Worm (Caenorhabditis elegans) whole organism, young adult: ENCODE data around the gene D1086.6.
"Not testable (repeated sequence)": the region's sequence is repeated elsewhere in the genome, so short reads cannot be mapped to it uniquely, and the experiment has no call there.

ENCODE experiments used
- C06A6.2 ChIP-seq: fragments of 200-800 bp; sonication (Bioruptor generic); conservative IDR thresholded peaks from 2 replicates; pipeline ENCODE4 v1.3.6; 2022; ENCODE audit warnings: missing genetic modification characterization, missing compliant biosample characterization
- D2030.7 ChIP-seq: fragments of 200-800 bp; sonication (Bioruptor generic); IDR thresholded peaks from 2 replicates; pipeline ENCODE4 v1.3.6; 2022; ENCODE audit warnings: missing genetic modification reagents, missing genetic modification characterization, missing compliant biosample characterization
- F22D6.2 ChIP-seq: sonication (generic microtip); optimal IDR thresholded peaks from 2 replicates; lab custom pipeline; 2016; ENCODE audit warnings: mild to moderate bottlenecking, missing genetic modification characterization, missing compliant biosample characterization
- F37B4.10 ChIP-seq: fragments of 200-800 bp; sonication (Bioruptor generic); IDR thresholded peaks from 2 replicates; pipeline ENCODE4 v1.3.6; 2022; ENCODE audit warnings: missing genetic modification characterization, missing compliant biosample characterization
- F39B2.1 ChIP-seq: fragments of 200-800 bp; sonication (Bioruptor generic); IDR thresholded peaks from 2 replicates; pipeline ENCODE4 v1.3.6; 2022; ENCODE audit warnings: missing genetic modification reagents, missing genetic modification characterization, missing compliant biosample characterization
- F57A8.1 ChIP-seq: fragments of 200-800 bp; sonication (Bioruptor generic); optimal IDR thresholded peaks from 2 replicates; lab custom pipeline; 2018; ENCODE audit warnings: mild to moderate bottlenecking, missing genetic modification characterization, moderate library complexity, missing compliant biosample characterization
- Y56A3A.18 ChIP-seq: fragments of 200-800 bp; sonication (Bioruptor generic); IDR thresholded peaks from 2 replicates; pipeline ENCODE4 v1.3.6; 2022; ENCODE audit warnings: missing genetic modification reagents, missing genetic modification characterization, missing compliant biosample characterization
- Y79H2A.3 ChIP-seq: fragments of 200-800 bp; sonication (Bioruptor generic); conservative IDR thresholded peaks from 2 replicates; pipeline ENCODE4 v1.3.6; 2022; ENCODE audit warnings: missing genetic modification reagents, missing genetic modification characterization, missing compliant biosample characterization
- Y95B8A.8 ChIP-seq: fragments of 200-800 bp; sonication (Bioruptor generic); IDR thresholded peaks from 2 replicates; pipeline ENCODE4 v1.3.6; 2022; ENCODE audit warnings: missing genetic modification reagents, missing genetic modification characterization, missing compliant biosample characterization
- ZK185.1 ChIP-seq: sonication (generic microtip); optimal IDR thresholded peaks from 2 replicates; lab custom pipeline; 2016; ENCODE audit warnings: mild to moderate bottlenecking, missing genetic modification characterization, missing compliant biosample characterization; ENCODE audit not compliant: poor library complexity, severe bottlenecking
- aptf-2 ChIP-seq: fragments of 200-800 bp; sonication (Bioruptor generic); conservative IDR thresholded peaks from 2 replicates; pipeline ENCODE4 v1.3.6; 2022; ENCODE audit warnings: missing genetic modification reagents, missing genetic modification characterization, missing compliant biosample characterization
- aptf-3 ChIP-seq: fragments of 200-800 bp; sonication (Bioruptor generic); IDR thresholded peaks from 2 replicates; pipeline ENCODE4 v1.3.6; 2022; ENCODE audit warnings: missing genetic modification characterization, missing compliant biosample characterization
- attf-3 ChIP-seq: fragments of 200-800 bp; sonication (Bioruptor generic); conservative IDR thresholded peaks from 2 replicates; pipeline ENCODE4 v1.3.6; 2022; ENCODE audit warnings: missing genetic modification reagents, missing genetic modification characterization, missing compliant biosample characterization
- attf-5 ChIP-seq: fragments of 200-800 bp; sonication (Bioruptor generic); optimal IDR thresholded peaks from 2 replicates; lab custom pipeline; 2018; ENCODE audit warnings: mild to moderate bottlenecking, missing genetic modification characterization, missing compliant biosample characterization
- attf-6 ChIP-seq: fragments of 200-800 bp; sonication (Bioruptor generic); IDR thresholded peaks from 2 replicates; pipeline ENCODE4 v1.3.6; 2022; ENCODE audit warnings: missing genetic modification reagents, missing genetic modification characterization, missing compliant biosample characterization
- ceh-100 ChIP-seq: fragments of 200-800 bp; sonication (Bioruptor generic); IDR thresholded peaks from 2 replicates; pipeline ENCODE4 v1.3.6; 2022; ENCODE audit warnings: missing genetic modification reagents, missing genetic modification characterization, missing compliant biosample characterization
- ceh-91 ChIP-seq: fragments of 200-800 bp; sonication (Bioruptor generic); IDR thresholded peaks from 2 replicates; pipeline ENCODE4 v1.3.6; 2022; ENCODE audit warnings: missing genetic modification reagents, missing genetic modification characterization, missing compliant biosample characterization
- dox-1 ChIP-seq: fragments of 200-800 bp; sonication (Bioruptor generic); IDR thresholded peaks from 2 replicates; pipeline ENCODE4 v1.3.6; 2022; ENCODE audit warnings: missing genetic modification reagents, missing genetic modification characterization, missing compliant biosample characterization
- dpff-1 ChIP-seq: sonication (generic microtip); optimal IDR thresholded peaks from 2 replicates; lab custom pipeline; 2017; ENCODE audit warnings: mild to moderate bottlenecking, missing genetic modification characterization, missing compliant biosample characterization
- egl-18 ChIP-seq: fragments of 200-800 bp; sonication (Bioruptor generic); IDR thresholded peaks from 2 replicates; pipeline ENCODE4 v1.3.6; 2022; ENCODE audit warnings: missing genetic modification reagents, missing genetic modification characterization, missing compliant biosample characterization
- egrh-3 ChIP-seq: fragments of 200-800 bp; sonication (Bioruptor generic); IDR thresholded peaks from 2 replicates; pipeline ENCODE4 v1.3.6; 2022; ENCODE audit warnings: missing genetic modification reagents, missing genetic modification characterization, missing compliant biosample characterization
- ekl-4 ChIP-seq: fragments of 200-800 bp; sonication (Bioruptor generic); IDR thresholded peaks from 2 replicates; pipeline ENCODE4 v1.3.6; 2022; ENCODE audit warnings: missing genetic modification reagents, missing genetic modification characterization, missing compliant biosample characterization
- fkh-3 ChIP-seq: sonication (generic microtip); optimal IDR thresholded peaks from 2 replicates; lab custom pipeline; 2016; ENCODE audit warnings: mild to moderate bottlenecking, missing genetic modification characterization, missing compliant biosample characterization
- hmg-1.2 ChIP-seq: fragments of 200-800 bp; sonication (Bioruptor generic); IDR thresholded peaks from 2 replicates; pipeline ENCODE4 v1.3.6; 2022; ENCODE audit warnings: missing genetic modification reagents, missing genetic modification characterization, missing compliant biosample characterization
- hmg-20 ChIP-seq: fragments of 200-800 bp; sonication (Bioruptor generic); IDR thresholded peaks from 2 replicates; pipeline ENCODE4 v1.3.6; 2022; ENCODE audit warnings: missing genetic modification reagents, missing genetic modification characterization, missing compliant biosample characterization
- hrde-1 ChIP-seq: sonication (generic microtip); optimal IDR thresholded peaks from 2 replicates; lab custom pipeline; 2016; ENCODE audit warnings: missing genetic modification characterization, mild to moderate bottlenecking, missing compliant biosample characterization, moderate library complexity, missing genotype, missing genetic modification reagents, borderline replicate concordance
- hsf-1 ChIP-seq: fragments of 200-800 bp; sonication (Bioruptor generic); IDR thresholded peaks from 2 replicates; pipeline ENCODE4 v1.3.6; 2022; ENCODE audit warnings: missing genetic modification reagents, missing genetic modification characterization, missing compliant biosample characterization
- lag-1 ChIP-seq: fragments of 200-800 bp; sonication (Bioruptor generic); IDR thresholded peaks from 2 replicates; pipeline ENCODE4 v1.3.6; 2022; ENCODE audit warnings: missing genetic modification reagents, missing genetic modification characterization, missing compliant biosample characterization
- lin-26 ChIP-seq: fragments of 200-800 bp; sonication (Bioruptor generic); IDR thresholded peaks from 2 replicates; pipeline ENCODE4 v1.3.6; 2022; ENCODE audit warnings: missing genetic modification reagents, missing genetic modification characterization, missing compliant biosample characterization
- lin-40 ChIP-seq: sonication (generic microtip); optimal IDR thresholded peaks from 2 replicates; lab custom pipeline; 2016; ENCODE audit warnings: missing genetic modification characterization, mild to moderate bottlenecking, missing compliant biosample characterization, missing genotype, missing genetic modification reagents
- lsl-1 ChIP-seq: fragments of 200-800 bp; sonication (Bioruptor generic); optimal IDR thresholded peaks from 2 replicates; lab custom pipeline; 2018; ENCODE audit warnings: mild to moderate bottlenecking, missing genetic modification characterization, moderate library complexity, missing compliant biosample characterization
- madf-3 ChIP-seq: fragments of 200-800 bp; sonication (Bioruptor generic); IDR thresholded peaks from 2 replicates; pipeline ENCODE4 v1.3.6; 2022; ENCODE audit warnings: missing genetic modification reagents, missing genetic modification characterization, missing compliant biosample characterization
- mcd-1 ChIP-seq: fragments of 200-800 bp; sonication (Bioruptor generic); IDR thresholded peaks from 2 replicates; pipeline ENCODE4 v1.3.6; 2022; ENCODE audit warnings: missing genetic modification reagents, missing genetic modification characterization, missing compliant biosample characterization
- mes-4 ChIP-seq: sonication (generic microtip); optimal IDR thresholded peaks from 2 replicates; lab custom pipeline; 2016; ENCODE audit warnings: missing genotype, missing genetic modification characterization, missing compliant biosample characterization
- nfyb-1 ChIP-seq: fragments of 200-800 bp; sonication (Bioruptor generic); IDR thresholded peaks from 2 replicates; pipeline ENCODE4 v1.3.6; 2022; ENCODE audit warnings: missing genetic modification reagents, missing genetic modification characterization, missing compliant biosample characterization
- nhr-179 ChIP-seq: sonication (generic microtip); optimal IDR thresholded peaks from 2 replicates; lab custom pipeline; 2016; ENCODE audit warnings: mild to moderate bottlenecking, missing genetic modification characterization, missing compliant biosample characterization
- pha-4 ChIP-seq: fragments of 150-350 bp; sonication (generic microtip); optimal IDR thresholded peaks from 2 replicates; lab custom pipeline; 2014; ENCODE audit warnings: missing biosample characterization, missing genetic modification reagents, missing genetic modification characterization
- sea-2 ChIP-seq: fragments of 200-800 bp; sonication (Bioruptor generic); IDR thresholded peaks from 2 replicates; pipeline ENCODE4 v1.3.6; 2022; ENCODE audit warnings: missing genetic modification characterization, missing compliant biosample characterization
- snpc-4 ChIP-seq, 5 experiments: fragments of 150-350 bp in 1 of 5; sonication (generic microtip) in 4 of 5; optimal IDR thresholded peaks; 2 replicates each; lab custom pipeline; 2014 to 2018; ENCODE audit warnings: missing genetic modification characterization in 5 of 5, missing biosample characterization in 3 of 5, antibody characterized with exemption in 2 of 5, mild to moderate bottlenecking in 2 of 5, missing compliant biosample characterization in 2 of 5, missing genotype in 2 of 5, moderate library complexity in 2 of 5, missing genetic modification reagents in 1 of 5
- tbp1 ChIP-seq: fragments of 200-800 bp; sonication (Bioruptor generic); optimal IDR thresholded peaks from 2 replicates; lab custom pipeline; 2018; ENCODE audit warnings: mild to moderate bottlenecking, missing genetic modification characterization, missing compliant biosample characterization
- unc-130 ChIP-seq: sonication (generic microtip); optimal IDR thresholded peaks from 2 replicates; lab custom pipeline; 2016; ENCODE audit warnings: missing genetic modification reagents, missing genetic modification characterization, missing compliant biosample characterization
- ztf-22 ChIP-seq: fragments of 200-800 bp; sonication (Bioruptor generic); optimal IDR thresholded peaks from 2 replicates; lab custom pipeline; 2018; ENCODE audit warnings: mild to moderate bottlenecking, missing genetic modification characterization, moderate library complexity, missing compliant biosample characterization
- ztf-28 ChIP-seq: fragments of 200-800 bp; sonication (Bioruptor generic); IDR thresholded peaks from 2 replicates; pipeline ENCODE4 v1.3.6; 2022; ENCODE audit warnings: missing genetic modification reagents, missing genetic modification characterization, missing compliant biosample characterization

D1086.6 gene

DNA sequence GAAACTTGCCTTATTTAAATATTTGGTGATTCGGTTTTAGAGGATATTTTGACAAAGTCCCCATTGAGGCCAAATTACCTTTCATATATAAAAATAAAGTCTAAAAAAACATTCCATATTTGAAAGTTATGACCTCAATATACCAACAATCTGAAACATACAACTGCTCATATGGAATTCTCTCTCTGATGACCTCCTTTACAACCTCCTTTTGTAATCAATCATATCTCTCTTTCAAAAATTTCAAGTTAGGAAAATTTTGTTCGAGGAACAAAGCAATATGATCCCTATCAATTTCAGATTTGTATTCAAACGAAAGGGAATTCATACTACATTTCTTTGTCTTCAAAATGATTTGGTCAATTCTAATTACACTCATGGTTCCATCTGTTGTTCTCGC is at the start of gene D1086.6:
TSS of gene D1086.6 (plus strand) at position 301 of the 400 bp plus-strand sequence.
- no peak for TF ChIP-seq ztf-22 (GFP tag; lab: Kevin White, UChicago)
- no peak for TF ChIP-seq snpc-4 (GFP tag; optimal IDR thresholded peaks at IDR 0.05; lab: Kevin White, UChicago)
- no peak for TF ChIP-seq snpc-4 (tag; optimal IDR thresholded peaks at IDR 0.05; lab: Kevin White, UChicago)
- TF ChIP-seq attf-5: no peak
- no peak for TF ChIP-seq lag-1 (GFP tag; lab: Robert Waterston, UW)
- no peak for TF ChIP-seq ceh-91 (GFP tag; lab: Robert Waterston, UW)
- TF ChIP-seq dpff-1 (tag; lab: Kevin White, UChicago): no peak
- TF ChIP-seq fkh-3 (tag; lab: Kevin White, UChicago): no peak

DNA sequence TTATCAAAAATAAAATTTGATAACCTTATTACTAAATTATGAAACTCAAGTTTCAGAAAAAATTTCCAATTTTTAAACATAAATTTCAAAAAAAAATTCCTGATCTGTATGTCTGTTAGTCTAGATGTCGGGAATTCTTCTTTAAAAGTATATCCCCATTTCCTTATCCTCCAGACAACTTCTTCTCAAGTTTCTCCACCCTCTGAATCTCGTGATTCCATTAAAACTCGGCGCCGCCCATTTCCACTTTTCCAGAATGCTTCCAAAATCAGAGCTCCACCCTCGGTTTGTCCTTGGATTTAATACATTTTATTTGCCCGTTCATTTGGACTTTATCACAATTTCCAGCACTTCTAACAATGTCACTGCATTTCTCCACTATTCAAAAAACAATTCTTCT is 46.0 kb upstream of the D1086.6 start, which contains the start of gene ins-10:
TSS of gene ins-10 (plus strand) at position 301 of the 400 bp plus-strand sequence.
- TF ChIP-seq unc-130 (GFP tag; lab: Kevin White, UChicago) (no peak), mcd-1 (GFP tag; lab: Robert Waterston, UW) (no peak), hmg-20 (GFP tag; lab: Robert Waterston, UW) (no peak), lin-26 (GFP tag; lab: Robert Waterston, UW) (no peak), attf-6 (GFP tag; lab: Robert Waterston, UW) (no peak), F22D6.2 (tag; lab: Kevin White, UChicago) (no peak), dox-1 (GFP tag; lab: Robert Waterston, UW) (no peak), hrde-1 (tag; lab: Kevin White, UChicago) (no peak), aptf-3 (no peak), nhr-179 (no peak), mes-4 (no peak), ceh-100 (GFP tag; lab: Robert Waterston, UW) (no peak), egl-18 (GFP tag; lab: Robert Waterston, UW) (no peak), pha-4 (no peak), F57A8.1 (GFP tag; lab: Kevin White, UChicago) (no peak)

DNA sequence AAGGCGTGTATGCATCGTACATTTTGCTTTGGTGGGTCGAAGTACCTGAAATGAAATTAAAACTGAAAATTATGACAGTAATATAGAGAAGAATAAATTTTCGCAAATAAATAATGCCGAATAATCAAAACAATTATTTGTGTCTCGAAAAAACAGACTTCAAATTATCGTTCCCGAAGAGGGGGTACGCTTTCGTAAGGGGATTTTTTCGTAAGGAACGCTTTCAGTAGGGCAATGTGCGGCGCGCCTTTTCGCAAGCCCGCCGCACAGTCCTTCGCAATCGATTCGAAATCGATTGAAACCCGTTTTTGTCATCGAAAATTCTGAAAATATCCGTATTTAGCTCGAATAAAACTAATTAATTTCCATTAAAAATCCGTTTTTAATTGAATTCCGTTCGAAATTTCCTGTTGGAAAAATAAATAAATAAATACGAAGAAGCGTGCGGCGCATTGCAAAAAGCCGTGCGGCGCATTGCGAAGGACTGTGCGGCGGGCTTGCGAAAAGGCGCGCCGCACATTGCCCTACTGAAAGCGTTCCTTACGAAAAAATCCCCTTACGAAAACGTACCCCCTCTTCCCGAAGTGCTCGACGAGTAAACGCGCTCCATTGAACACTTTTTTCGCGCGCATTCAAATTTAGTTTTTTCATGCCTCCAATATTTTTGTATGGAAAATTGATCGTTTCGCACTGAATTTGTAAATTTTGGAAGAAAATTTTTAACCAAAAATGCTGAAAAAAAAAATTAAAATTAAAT is 41.1 kb upstream of the D1086.6 start, which contains the start of gene vps-39:
TSS of gene vps-39 (minus strand) at position 51 of the 757 bp plus-strand sequence.
- TF ChIP-seq ztf-28 (GFP tag; lab: Robert Waterston, UW) (peak; percentile 98), ekl-4 (GFP tag; lab: Robert Waterston, UW) (peak; percentile 96), hmg-1.2 (GFP tag; lab: Robert Waterston, UW) (peak; percentile 82), F37B4.10 (0 out of 2 replicates have a peak, but pooled peaks have one; percentile 86), nfyb-1 (GFP tag; lab: Robert Waterston, UW) (peak; percentile 97), hsf-1 (GFP tag; lab: Robert Waterston, UW) (peak; percentile 83), attf-3 (GFP tag; lab: Robert Waterston, UW) (peak; percentile 82), ZK185.1 (peak; percentile 15), lin-40 (tag; lab: Kevin White, UChicago) (peak; percentile 61), egrh-3 (GFP tag; lab: Robert Waterston, UW) (peak; percentile 88), snpc-4 (tag; optimal IDR thresholded peaks at IDR 0.05; lab: Kevin White, UChicago) (peak in 2 of 4 experiments; percentile 61 to 67), D2030.7 (GFP tag; lab: Robert Waterston, UW) (peak; percentile 98), Y95B8A.8 (GFP tag; lab: Robert Waterston, UW) (peak; percentile 96), egl-18 (GFP tag; lab: Robert Waterston, UW) (0 out of 2 replicates have a peak, but pooled peaks have one; percentile 35), lsl-1 (peak; percentile 12), sea-2 (peak; percentile 87; the same call in 1 of the 2 replicates), hmg-20 (GFP tag; lab: Robert Waterston, UW) (peak; percentile 86), tbp1 (GFP tag; lab: Kevin White, UChicago) (peak; percentile 9), C06A6.2 (GFP tag; lab: Robert Waterston, UW) (peak; percentile 99), Y56A3A.18 (GFP tag; lab: Robert Waterston, UW) (peak; percentile 75; the same call in 1 of the 2 replicates), dox-1 (GFP tag; lab: Robert Waterston, UW) (peak; percentile 99), F39B2.1 (GFP tag; lab: Robert Waterston, UW) (0 out of 2 replicates have a peak, but pooled peaks have one; percentile 46), Y79H2A.3 (GFP tag; lab: Robert Waterston, UW) (peak; percentile 82; the same call in 1 of the 2 replicates), aptf-2 (GFP tag; lab: Robert Waterston, UW) (peak; percentile 97), madf-3 (GFP tag; lab: Robert Waterston, UW) (peak; percentile 80; the same call in 1 of the 2 replicates)
- TF ChIP-seq snpc-4 (GFP tag; optimal IDR thresholded peaks at IDR 0.05; lab: Kevin White, UChicago): not testable (repeated sequence)
